Worm (Caenorhabditis elegans) whole organism, young adult: ENCODE measurements around the gene kxd-1.

Experiments
- ZK185.1 ChIP-seq: sonication (generic microtip); optimal IDR thresholded peaks from 2 replicates; lab custom pipeline; 2016; ENCODE audit warnings: mild to moderate bottlenecking, missing genetic modification characterization, missing compliant biosample characterization; ENCODE audit not compliant: poor library complexity, severe bottlenecking
- ama-1 ChIP-seq, 3 experiments: fragments of 150-350 bp in 1 of 3; sonication (generic microtip) in 2 of 3; optimal IDR thresholded peaks; 2 replicates each; lab custom pipeline; 2014 to 2018; ENCODE audit warnings: missing biosample characterization in 2 of 3, missing genetic modification characterization in 2 of 3, missing genetic modification reagents in 2 of 3
- ceh-100 ChIP-seq: fragments of 200-800 bp; sonication (Bioruptor generic); IDR thresholded peaks from 2 replicates; pipeline ENCODE4 v1.3.6; 2022; ENCODE audit warnings: missing genetic modification reagents, missing genetic modification characterization, missing compliant biosample characterization
- ceh-27 ChIP-seq: fragments of 200-800 bp; sonication (Bioruptor generic); optimal IDR thresholded peaks from 2 replicates; lab custom pipeline; 2018; ENCODE audit warnings: mild to moderate bottlenecking, missing genetic modification characterization, moderate library complexity, missing compliant biosample characterization
- ceh-91 ChIP-seq: fragments of 200-800 bp; sonication (Bioruptor generic); IDR thresholded peaks from 2 replicates; pipeline ENCODE4 v1.3.6; 2022; ENCODE audit warnings: missing genetic modification reagents, missing genetic modification characterization, missing compliant biosample characterization
- fkh-3 ChIP-seq: sonication (generic microtip); optimal IDR thresholded peaks from 2 replicates; lab custom pipeline; 2016; ENCODE audit warnings: mild to moderate bottlenecking, missing genetic modification characterization, missing compliant biosample characterization
- him-1 ChIP-seq: sonication (generic microtip); optimal IDR thresholded peaks from 2 replicates; lab custom pipeline; 2016; ENCODE audit warnings: missing genotype, missing genetic modification reagents, missing genetic modification characterization, missing compliant biosample characterization
- snpc-4 ChIP-seq, 5 experiments: fragments of 150-350 bp in 1 of 5; sonication (generic microtip) in 4 of 5; optimal IDR thresholded peaks; 2 replicates each; lab custom pipeline; 2014 to 2018; ENCODE audit warnings: missing genetic modification characterization in 5 of 5, missing biosample characterization in 3 of 5, antibody characterized with exemption in 2 of 5, mild to moderate bottlenecking in 2 of 5, missing compliant biosample characterization in 2 of 5, missing genotype in 2 of 5, moderate library complexity in 2 of 5, missing genetic modification reagents in 1 of 5
- unc-62 ChIP-seq: fragments of 150-350 bp; optimal IDR thresholded peaks from 2 replicates; lab custom pipeline; 2014; ENCODE audit warnings: missing biosample characterization, missing genetic modification reagents, missing genetic modification characterization
- ztf-18 ChIP-seq: sonication (generic microtip); optimal IDR thresholded peaks from 2 replicates; lab custom pipeline; 2016; ENCODE audit warnings: missing genotype, mild to moderate bottlenecking, missing genetic modification characterization, missing compliant biosample characterization
- ztf-26 ChIP-seq: sonication (generic microtip); optimal IDR thresholded peaks from 2 replicates; lab custom pipeline; 2017; ENCODE audit warnings: missing genetic modification characterization, missing compliant biosample characterization
- ztf-6 ChIP-seq: fragments of 200-800 bp; sonication (Bioruptor generic); IDR thresholded peaks from 2 replicates; pipeline ENCODE4 v1.3.6; 2022; ENCODE audit warnings: missing genetic modification reagents, missing genetic modification characterization, missing compliant biosample characterization

DNA sequence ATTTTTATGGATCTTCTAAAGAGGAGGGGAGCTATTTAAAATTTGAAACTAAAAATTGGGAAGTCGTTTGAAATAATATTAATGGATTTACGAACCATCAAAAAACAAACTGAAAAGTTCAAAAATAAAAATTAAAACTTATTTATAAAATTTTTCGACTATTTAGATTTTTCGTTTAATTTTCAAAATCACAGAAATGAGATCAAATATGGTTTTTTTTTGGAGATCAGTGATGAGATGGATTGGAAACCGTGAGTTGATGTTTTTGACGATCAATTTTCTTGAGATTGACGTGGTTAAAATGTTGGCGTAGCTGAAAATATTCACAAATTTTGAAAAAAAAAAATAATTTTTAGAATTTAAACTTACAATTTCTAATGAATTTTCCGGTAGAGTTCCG, 2.3 kb upstream of the kxd-1 start, which contains the start of gene C13F10.5:
- no peak for TF ChIP-seq ceh-100 (GFP tag; lab: Robert Waterston, UW)
- no peak for TF ChIP-seq him-1 (tag; lab: Kevin White, UChicago)
- no peak for TF ChIP-seq ztf-26 (tag; lab: Kevin White, UChicago)
- TF ChIP-seq ceh-27: no peak
- no peak for TF ChIP-seq unc-62
- no peak for TF ChIP-seq ama-1 (optimal IDR thresholded peaks at IDR 0.05; lab: Kevin White, UChicago)
- no peak for TF ChIP-seq ama-1 (GFP tag; optimal IDR thresholded peaks at IDR 0.05; lab: Kevin White, UChicago)
- TF ChIP-seq ZK185.1: no peak
- no peak for TF ChIP-seq ztf-18 (tag; lab: Kevin White, UChicago)
- TF ChIP-seq ztf-6 (GFP tag; lab: Robert Waterston, UW): no peak
- TF ChIP-seq snpc-4 (GFP tag; optimal IDR thresholded peaks at IDR 0.05; lab: Kevin White, UChicago): no peak
- TF ChIP-seq snpc-4 (tag; optimal IDR thresholded peaks at IDR 0.05; lab: Kevin White, UChicago): no peak
- TF ChIP-seq fkh-3: no peak
- TF ChIP-seq ceh-91 (GFP tag; lab: Robert Waterston, UW): no peak
